Fruit fly (Drosophila melanogaster): Measurements from ENCODE around the gene CG14052.

dm6 chrX:2193158-2193557 is 30.4 kb upstream of the CG14052 start:
- TF ChIP-seq CTCF (optimal IDR thresholded peaks at IDR 0.05): no peak
- TF ChIP-seq CG8478 (optimal IDR thresholded peaks at IDR 0.05): no peak

Data from S2 (cell line).